Comparison of ENCODE assay signal across 1 fruit fly cellular context in the genomic region with DNA sequence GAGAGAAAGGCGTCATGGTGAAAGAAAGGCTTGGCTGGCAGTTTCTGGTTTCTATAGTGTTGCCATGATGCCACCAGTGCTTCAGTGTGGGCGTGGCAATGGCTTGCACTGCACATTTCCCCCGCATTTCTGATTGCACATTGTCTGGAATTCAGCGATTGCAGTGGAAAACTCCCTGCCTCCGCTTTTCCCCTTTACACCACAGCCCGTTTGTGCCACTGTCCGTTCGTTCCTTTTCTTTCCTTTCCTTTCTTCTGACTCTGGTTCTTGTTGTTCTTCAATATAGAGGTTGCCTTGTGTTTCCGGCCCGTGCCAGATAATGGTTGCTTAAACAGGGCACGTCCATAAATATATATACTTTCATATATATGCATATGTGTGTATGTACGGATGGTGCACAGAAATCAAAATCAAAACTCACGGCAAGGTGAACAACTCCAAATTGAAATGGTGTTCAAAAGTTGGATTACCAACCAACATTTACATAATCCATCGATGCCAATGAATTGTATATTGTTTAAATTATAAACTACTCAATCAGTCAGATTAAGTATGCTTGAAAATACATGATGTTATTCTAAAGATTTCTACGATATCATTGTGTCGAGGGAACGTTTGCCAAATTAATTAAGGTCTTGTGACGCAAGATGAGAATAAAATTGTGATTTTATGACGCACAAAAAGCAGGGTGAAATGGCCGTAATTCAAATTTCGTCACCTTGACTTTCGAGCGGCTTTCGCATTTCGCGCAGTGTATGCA.
TF ChIP-seq lines count a peak whose summit lies in the region.

No protein-coding gene starts in this region.

TF ChIP-seq in whole organism, prepupa, 60 proteins besides CTCF, POLR2A, EP300 and RAD21 (continued from another document):
- TF ChIP-seq CG6163 (GFP tag; IDR thresholded peaks at IDR 0.05; lab: Robert Waterston, UW) (peak; percentile 56; the same call in 2 of the 3 replicates), Hr39 (GFP tag; optimal IDR thresholded peaks at IDR 0.05; lab: Kevin White, UChicago) (peak; percentile 12), fd59A (GFP tag; optimal IDR thresholded peaks at IDR 0.05; lab: Kevin White, UChicago) (no peak), CG3032 (tag; optimal IDR thresholded peaks at IDR 0.05; lab: Kevin White, UChicago) (peak; percentile 16), eg (GFP tag; IDR thresholded peaks at IDR 0.05; lab: Robert Waterston, UW) (peak; percentile 28; the same call in 1 of the 3 replicates), CG11294 (GFP tag; IDR thresholded peaks at IDR 0.05; lab: Robert Waterston, UW) (peak; percentile 15; the same call in 1 of the 2 replicates), topi (GFP tag; optimal IDR thresholded peaks at IDR 0.05; lab: Kevin White, UChicago) (peak; percentile 8), Gug (GFP tag; IDR thresholded peaks at IDR 0.05; lab: Robert Waterston, UW) (0 out of 2 replicates have a peak, but pooled peaks have one; percentile 14), Sox14 (GFP tag; optimal IDR thresholded peaks at IDR 0.05; lab: Kevin White, UChicago) (peak; percentile 71), CG3919 (GFP tag; optimal IDR thresholded peaks at IDR 0.05; lab: Kevin White, UChicago) (peak; percentile 46), CG6854 (GFP tag; optimal IDR thresholded peaks at IDR 0.05; lab: Kevin White, UChicago) (peak; percentile 4), Eip75B (GFP tag; optimal IDR thresholded peaks at IDR 0.05; lab: Kevin White, UChicago) (peak; percentile 39), Ets21C (GFP tag; optimal IDR thresholded peaks at IDR 0.05; lab: Kevin White, UChicago) (peak; percentile 2), salr (GFP tag; optimal IDR thresholded peaks at IDR 0.05; lab: Kevin White, UChicago) (no peak)
